Worm (Caenorhabditis elegans): ENCODE data around the gene abu-12.

The abu-12 gene

ce11 chrX:467338-467823 is 10.0 kb upstream of the abu-12 start:
- TF ChIP-seq unc-62 (GFP tag; optimal IDR thresholded peaks at IDR 0.05 in 1 of 2) (peak in 1 of 2 experiments; percentile 99), unc-62 (tag; optimal IDR thresholded peaks at IDR 0.05) (no peak), ceh-28 (tag; optimal IDR thresholded peaks at IDR 0.05) (no peak), aha-1 (tag) (peak; percentile 91), nhr-6 (tag; optimal IDR thresholded peaks at IDR 0.05) (no peak), lir-3 (tag; optimal IDR thresholded peaks at IDR 0.05) (no peak), nhr-76 (tag; optimal IDR thresholded peaks at IDR 0.05) (no peak), skn-1 (tag; optimal IDR thresholded peaks at IDR 0.05) (no peak), aly-2 (tag; optimal IDR thresholded peaks at IDR 0.05) (no peak), egl-27 (tag; optimal IDR thresholded peaks at IDR 0.05) (no peak)

- TF ChIP-seq F26F4.8 (GFP tag; conservative IDR thresholded peaks at IDR 0.05) (peak; percentile 70; the same call in 1 of the 2 replicates), Y75B8A.6 (GFP tag; IDR thresholded peaks at IDR 0.05) (0 out of 2 replicates have a peak, but pooled peaks have one; percentile 37), nhr-42 (GFP tag; IDR thresholded peaks at IDR 0.05) (peak; percentile 63; the same call in 1 of the 2 replicates), D1046.2 (GFP tag; IDR thresholded peaks at IDR 0.05) (0 out of 2 replicates have a peak, but pooled peaks have one; percentile 43), ctbp-1 (GFP tag; IDR thresholded peaks at IDR 0.05) (0 out of 2 replicates have a peak, but pooled peaks have one; percentile 39)
Measured at ce11 chrX:465931-466330, 8.5 kb upstream of the abu-12 start.

DNA sequence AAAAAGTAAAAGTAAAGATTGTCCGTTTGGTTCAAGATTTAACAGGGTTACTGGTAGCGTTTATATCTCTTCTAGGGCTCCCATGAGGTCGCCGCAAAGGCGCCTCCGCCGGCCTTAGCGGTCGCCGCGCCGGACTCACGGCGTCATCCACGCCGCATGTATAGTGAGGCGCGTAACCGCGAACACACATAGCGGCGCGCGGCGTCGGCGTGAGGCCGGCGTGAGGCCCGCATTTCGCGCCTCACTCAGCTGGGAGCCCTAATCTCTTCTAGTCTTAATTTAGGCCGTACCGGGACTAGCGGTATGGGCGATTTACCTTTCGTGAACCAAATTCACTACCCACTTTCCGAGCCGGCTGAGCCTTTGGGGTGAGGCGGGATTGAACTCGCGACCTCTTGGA is 4.2 kb upstream of the abu-12 start:
- TF ChIP-seq mdt-29 (GFP tag; IDR thresholded peaks at IDR 0.05) (0 out of 2 replicates have a peak, but pooled peaks have one; percentile 28), nhr-42 (GFP tag; IDR thresholded peaks at IDR 0.05) (0 out of 2 replicates have a peak, but pooled peaks have one; percentile 8), hlh-11 (tag; optimal IDR thresholded peaks at IDR 0.05) (no peak), dmd-8 (GFP tag; IDR thresholded peaks at IDR 0.05) (0 out of 2 replicates have a peak, but pooled peaks have one; percentile 62), set-16 (GFP tag; IDR thresholded peaks at IDR 0.05) (peak; percentile 94)

ce11 chrX:460351-460750 is 2.9 kb upstream of the abu-12 start, which contains the start of gene aagr-4:
TSS of gene aagr-4 (plus strand) at chrX:460651.
- TF ChIP-seq mdl-1 (tag; optimal IDR thresholded peaks at IDR 0.05) (peak in 1 of 2 experiments; percentile 11), nhr-28 (tag; optimal IDR thresholded peaks at IDR 0.05) (peak; percentile 21), mxl-3 (GFP tag; optimal IDR thresholded peaks at IDR 0.05) (peak; percentile 50), nhr-42 (GFP tag; IDR thresholded peaks at IDR 0.05) (no peak), T20F7.1 (GFP tag; optimal IDR thresholded peaks at IDR 0.05) (no peak), ceh-28 (tag; optimal IDR thresholded peaks at IDR 0.05) (no peak)

DNA sequence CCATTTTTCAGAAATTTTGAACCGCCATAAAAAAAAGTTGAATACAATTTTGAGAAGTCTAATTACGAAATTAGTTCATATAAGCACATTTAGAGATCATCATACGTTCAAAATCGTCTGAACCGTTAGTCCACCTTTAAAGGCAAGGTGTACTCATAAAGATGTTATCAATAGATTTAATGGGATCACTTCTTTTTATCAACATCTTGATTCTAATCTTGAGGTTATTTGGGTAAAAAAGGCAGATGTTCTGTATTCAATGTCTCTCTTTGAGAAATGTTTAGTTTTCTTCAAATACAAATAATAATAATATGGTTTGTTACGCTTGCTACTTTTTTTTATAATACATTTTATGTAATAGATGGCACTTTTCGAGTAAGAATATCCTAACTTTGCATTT is 1.9 kb upstream of the abu-12 start:
- TF ChIP-seq F37D6.2 (tag; optimal IDR thresholded peaks at IDR 0.05) (no peak), zfp-2 (tag; optimal IDR thresholded peaks at IDR 0.05) (no peak), gei-8 (GFP tag; optimal IDR thresholded peaks at IDR 0.05) (no peak), egl-27 (tag; optimal IDR thresholded peaks at IDR 0.05) (no peak), F26F4.8 (GFP tag; conservative IDR thresholded peaks at IDR 0.05) (no peak), lin-1 (GFP tag; IDR thresholded peaks at IDR 0.05) (no peak), mes-2 (tag; optimal IDR thresholded peaks at IDR 0.05; ENCODE audit: poor library complexity, severe bottlenecking) (no peak), nhr-6 (tag; optimal IDR thresholded peaks at IDR 0.05) (no peak), lir-3 (tag; optimal IDR thresholded peaks at IDR 0.05) (no peak), nhr-77 (tag; optimal IDR thresholded peaks at IDR 0.05) (no peak), unc-39 (tag; optimal IDR thresholded peaks at IDR 0.05) (no peak), tag-97 (GFP tag; IDR thresholded peaks at IDR 0.05) (no peak), madf-5 (GFP tag; IDR thresholded peaks at IDR 0.05) (no peak), R02D3.7 (tag; optimal IDR thresholded peaks at IDR 0.05) (no peak), nhr-28 (tag; optimal IDR thresholded peaks at IDR 0.05) (no peak)

All from whole organism, L4 larva.